Fruit fly (Drosophila melanogaster) whole organism, pupa: ENCODE results near the gene CG31804.

Experiments
- CG10348 ChIP-seq: fragments of 200-800 bp; sonication (Bioruptor generic); IDR thresholded peaks from 2 replicates; pipeline ENCODE4 v1.3.6; 2022; ENCODE audit warnings: missing biosample characterization, missing genetic modification characterization
- CG12605 ChIP-seq: fragments of 200-800 bp; sonication (Bioruptor generic); IDR thresholded peaks from 2 replicates; pipeline ENCODE4 v1.3.6; 2022; ENCODE audit warnings: missing biosample characterization, missing genetic modification characterization
- CG13204 ChIP-seq: fragments of 200-800 bp; sonication (Bioruptor generic); optimal IDR thresholded peaks from 2 replicates; lab custom pipeline; 2018; ENCODE audit warnings: missing biosample characterization, mild to moderate bottlenecking, missing genetic modification characterization, moderate library complexity
- CG14655 ChIP-seq: fragments of 200-800 bp; sonication (Bioruptor generic); optimal IDR thresholded peaks from 3 replicates; lab custom pipeline; 2017; ENCODE audit warnings: mild to moderate bottlenecking, missing biosample characterization, missing genetic modification reagents, missing genetic modification characterization
- CG15710 ChIP-seq: fragments of 200-800 bp; sonication (Bioruptor generic); optimal IDR thresholded peaks from 2 replicates; lab custom pipeline; 2018; ENCODE audit warnings: missing biosample characterization, mild to moderate bottlenecking, missing genetic modification characterization, moderate library complexity
- CG17806 ChIP-seq: fragments of 200-800 bp; sonication (Bioruptor generic); optimal IDR thresholded peaks from 2 replicates; lab custom pipeline; 2018; ENCODE audit warnings: missing biosample characterization, mild to moderate bottlenecking, missing genetic modification characterization, moderate library complexity
- CG32121 ChIP-seq: fragments of 200-800 bp; sonication (Bioruptor generic); IDR thresholded peaks from 2 replicates; pipeline ENCODE4 v1.3.6; 2022; ENCODE audit warnings: missing biosample characterization, missing genetic modification characterization
- CG34367 ChIP-seq: fragments of 200-800 bp; sonication (Bioruptor generic); optimal IDR thresholded peaks from 2 replicates; lab custom pipeline; 2018; ENCODE audit warnings: missing biosample characterization, mild to moderate bottlenecking, missing genetic modification characterization
- CG4496 ChIP-seq: fragments of 200-800 bp; sonication (Bioruptor generic); IDR thresholded peaks from 3 replicates; pipeline ENCODE4 v1.3.6; 2022; ENCODE audit warnings: missing biosample characterization, missing genetic modification characterization
- CG8159 ChIP-seq: fragments of 200-800 bp; sonication (Bioruptor generic); optimal IDR thresholded peaks from 3 replicates; lab custom pipeline; 2018; ENCODE audit warnings: missing biosample characterization, mild to moderate bottlenecking, missing genetic modification characterization, moderate library complexity
- CG8301 ChIP-seq: fragments of 200-800 bp; sonication (Bioruptor generic); optimal IDR thresholded peaks from 2 replicates; lab custom pipeline; 2018; ENCODE audit warnings: missing biosample characterization, mild to moderate bottlenecking, missing genetic modification characterization
- CG9948 ChIP-seq: fragments of 200-800 bp; sonication (Bioruptor generic); optimal IDR thresholded peaks from 2 replicates; lab custom pipeline; 2018; ENCODE audit warnings: missing biosample characterization, mild to moderate bottlenecking, missing genetic modification characterization, moderate library complexity
- D1 ChIP-seq: fragments of 200-800 bp; sonication (Bioruptor generic); optimal IDR thresholded peaks from 2 replicates; lab custom pipeline; 2018; ENCODE audit warnings: missing biosample characterization, mild to moderate bottlenecking, missing genetic modification characterization, moderate library complexity
- EcR ChIP-seq: fragments of 200-800 bp; sonication (Bioruptor generic); optimal IDR thresholded peaks from 3 replicates; lab custom pipeline; 2019; ENCODE audit warnings: missing biosample characterization, missing genetic modification characterization, mild to moderate bottlenecking, moderate library complexity, missing genetic modification reagents
- Ets98B ChIP-seq: fragments of 200-800 bp; sonication (Bioruptor generic); IDR thresholded peaks from 2 replicates; pipeline ENCODE4 v1.3.6; 2022; ENCODE audit warnings: missing biosample characterization, missing genetic modification characterization
- Pif1A ChIP-seq: fragments of 200-800 bp; sonication (Bioruptor generic); optimal IDR thresholded peaks from 3 replicates; lab custom pipeline; 2016; ENCODE audit warnings: missing biosample characterization, missing genetic modification characterization
- Pif1B ChIP-seq: fragments of 200-800 bp; sonication (Bioruptor generic); optimal IDR thresholded peaks from 3 replicates; lab custom pipeline; 2016; ENCODE audit warnings: missing biosample characterization, missing genetic modification characterization
- Snoo ChIP-seq: fragments of 200-800 bp; sonication (Bioruptor generic); optimal IDR thresholded peaks from 3 replicates; lab custom pipeline; 2017; ENCODE audit warnings: missing biosample characterization, mild to moderate bottlenecking, missing genetic modification characterization, inconsistent platforms
- fd96Ca ChIP-seq: fragments of 200-800 bp; sonication (Bioruptor generic); IDR thresholded peaks from 3 replicates; pipeline ENCODE4 v1.3.6; 2022; ENCODE audit warnings: missing biosample characterization, missing genetic modification characterization
- gl ChIP-seq: fragments of 200-800 bp; sonication (Bioruptor generic); optimal IDR thresholded peaks from 2 replicates; lab custom pipeline; 2018; ENCODE audit warnings: missing biosample characterization, mild to moderate bottlenecking, missing genetic modification characterization
- rn ChIP-seq: fragments of 200-800 bp; sonication (Bioruptor generic); IDR thresholded peaks from 2 replicates; pipeline ENCODE4 v1.3.6; 2022; ENCODE audit warnings: missing biosample characterization, missing genetic modification characterization

Gene CG31804

dm6 chr2L:17377818-17378217 lies 14.5 kb downstream of the CG31804 start:
- TF ChIP-seq Pif1B (GFP tag; lab: Kevin White, UChicago) (no peak), CG8301 (tag; lab: Kevin White, UChicago) (no peak)

DNA sequence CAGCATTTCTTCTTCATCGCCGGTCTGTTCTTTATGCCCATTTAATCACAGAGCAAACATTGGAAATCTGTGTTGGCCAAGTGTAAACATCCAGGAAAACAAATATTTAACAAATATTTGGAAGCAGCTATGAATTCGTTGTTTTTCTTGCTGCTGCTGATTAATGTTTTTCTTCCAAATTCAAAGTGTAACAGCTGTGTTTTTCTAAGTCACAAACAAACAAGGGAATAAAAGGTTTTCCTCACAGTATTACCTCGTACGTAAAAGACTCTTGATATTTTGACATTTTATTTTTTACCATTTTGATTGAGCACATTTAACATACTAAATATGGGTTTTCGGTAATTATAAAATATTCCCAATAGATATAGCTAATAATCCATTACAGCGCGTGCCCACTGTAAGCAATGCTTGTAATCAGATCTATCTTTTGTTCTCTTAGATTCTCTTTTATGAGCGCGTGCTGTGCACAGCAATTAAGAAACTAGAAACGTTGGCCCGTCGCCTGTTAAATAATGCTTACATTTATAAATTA lies 15.5 kb downstream of the CG31804 start:
- peak; percentile 45 for TF ChIP-seq gl
- peak; percentile 71 for TF ChIP-seq CG15710
- peak; percentile 46 for TF ChIP-seq Snoo
- peak; percentile 63 for TF ChIP-seq CG34367 (tag; lab: Kevin White, UChicago)
- TF ChIP-seq CG8159 = peak; percentile 67
- TF ChIP-seq fd96Ca = 0 out of 3 replicates have a peak, but pooled peaks have one; percentile 42
- TF ChIP-seq Pif1B (GFP tag; lab: Kevin White, UChicago) = peak; percentile 66
- no peak for TF ChIP-seq D1
- peak; percentile 74 for TF ChIP-seq Pif1A
- peak; percentile 94 for TF ChIP-seq CG4496
- peak; percentile 59 for TF ChIP-seq CG9948 (tag; lab: Kevin White, UChicago)
- TF ChIP-seq CG17806 (tag; lab: Kevin White, UChicago) = peak; percentile 60
- no peak for TF ChIP-seq EcR
- peak; percentile 51; the same call in 1 of the 2 replicates for TF ChIP-seq rn (GFP tag; lab: Robert Waterston, UW)
- TF ChIP-seq CG14655 = peak; percentile 86
- TF ChIP-seq Ets98B (GFP tag; lab: Robert Waterston, UW) = peak; percentile 89
- peak; percentile 84 for TF ChIP-seq CG12605 (GFP tag; lab: Robert Waterston, UW)
- peak; percentile 3 for TF ChIP-seq CG13204 (GFP tag; lab: Kevin White, UChicago)
- peak; percentile 67; the same call in 1 of the 2 replicates for TF ChIP-seq CG10348
- TF ChIP-seq CG8301 (tag; lab: Kevin White, UChicago) = peak; percentile 82
- peak; percentile 84 for TF ChIP-seq CG32121 (GFP tag; lab: Robert Waterston, UW)

- TF ChIP-seq CG12605 (GFP tag; lab: Robert Waterston, UW) (no peak), EcR (peak; percentile 57), CG8159 (peak; percentile 20), CG14655 (peak; percentile 35), CG10348 (no peak), Snoo (no peak), CG15710 (peak; percentile 21), CG8301 (tag; lab: Kevin White, UChicago) (no peak), D1 (no peak), fd96Ca (no peak), CG9948 (tag; lab: Kevin White, UChicago) (no peak), CG13204 (GFP tag; lab: Kevin White, UChicago) (peak; percentile 74), Pif1B (GFP tag; lab: Kevin White, UChicago) (peak; percentile 66), Pif1A (peak; percentile 56), CG17806 (tag; lab: Kevin White, UChicago) (peak; percentile 14), CG32121 (GFP tag; lab: Robert Waterston, UW) (peak; percentile 16; the same call in 1 of the 2 replicates), CG4496 (peak; percentile 61; the same call in 2 of the 3 replicates), gl (peak; percentile 78), CG34367 (tag; lab: Kevin White, UChicago) (peak; percentile 54), Ets98B (GFP tag; lab: Robert Waterston, UW) (peak; percentile 25; the same call in 1 of the 2 replicates), rn (GFP tag; lab: Robert Waterston, UW) (peak; percentile 19; the same call in 1 of the 2 replicates)
These were observed 16.5 kb downstream of the CG31804 start for dm6 chr2L:17379844-17380243.

DNA sequence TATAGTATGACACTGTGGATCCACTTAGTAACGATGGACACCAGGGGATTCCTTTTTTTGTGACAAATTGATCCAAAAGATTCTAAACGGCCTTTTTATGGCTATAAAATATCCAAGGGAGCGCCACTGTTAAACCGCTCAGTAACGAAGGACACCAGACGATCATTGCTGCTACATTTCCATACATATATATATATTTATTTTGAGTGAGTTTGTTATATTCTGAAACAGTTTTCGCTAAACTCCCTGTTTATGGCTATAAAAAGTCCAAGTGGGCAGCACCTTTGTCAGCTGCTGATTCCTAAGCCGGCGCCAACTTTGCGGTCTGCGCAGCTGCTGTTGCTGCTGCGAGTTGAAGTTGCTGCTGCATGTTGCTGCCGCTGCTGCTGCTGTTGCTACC lies 17.2 kb downstream of the CG31804 start:
- TF ChIP-seq CG15710 (no peak), fd96Ca (no peak), CG9948 (tag; lab: Kevin White, UChicago) (no peak), D1 (no peak)
- TF ChIP-seq, all 21 proteins: peak for 0

dm6 chr2L:17381075-17381474 lies 17.8 kb downstream of the CG31804 start:
- peak; percentile 46; the same call in 1 of the 3 replicates for TF ChIP-seq CG4496
- peak; percentile 25; the same call in 1 of the 2 replicates for TF ChIP-seq Ets98B (GFP tag; lab: Robert Waterston, UW)
- TF ChIP-seq D1 = no peak
- no peak for TF ChIP-seq Pif1A
- peak; percentile 66 for TF ChIP-seq fd96Ca
- peak; percentile 11 for TF ChIP-seq CG8301 (tag; lab: Kevin White, UChicago)
- TF ChIP-seq CG14655 = peak; percentile 28
- TF ChIP-seq CG15710 = peak; percentile 14

DNA sequence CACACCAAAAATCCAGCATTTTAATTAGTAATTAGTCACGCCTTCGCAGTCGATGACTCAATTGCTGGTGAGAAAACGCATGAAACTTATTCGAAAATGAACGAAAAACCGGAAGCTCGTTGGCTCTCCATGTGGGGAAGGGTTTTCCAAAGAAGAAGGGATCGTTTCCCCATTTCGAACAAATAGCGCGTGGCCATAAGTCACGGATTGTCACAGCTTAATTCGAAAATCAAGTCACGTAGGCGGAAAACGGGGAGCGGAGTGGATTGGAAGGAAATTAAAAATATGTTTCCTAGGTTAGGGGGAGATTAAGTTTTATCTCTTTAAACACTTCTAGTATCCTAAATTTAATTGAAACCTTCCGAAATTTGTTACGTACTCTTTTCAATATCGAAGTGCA lies 18.3 kb downstream of the CG31804 start:
- TF ChIP-seq CG13204 (GFP tag; lab: Kevin White, UChicago) (no peak), CG10348 (no peak), Pif1B (GFP tag; lab: Kevin White, UChicago) (no peak), CG32121 (GFP tag; lab: Robert Waterston, UW) (no peak)
- TF ChIP-seq, all 21 proteins: peak for 0

- TF ChIP-seq CG8159 (peak; percentile 42), Snoo (no peak), gl (no peak), Pif1A (peak; percentile 4), CG14655 (peak; percentile 53), CG8301 (tag; lab: Kevin White, UChicago) (peak; percentile 34), D1 (peak; percentile 11), CG17806 (tag; lab: Kevin White, UChicago) (peak; percentile 16), CG15710 (peak; percentile 47), CG9948 (tag; lab: Kevin White, UChicago) (peak; percentile 29)
These were observed 19.0 kb downstream of the CG31804 start for dm6 chr2L:17382318-17382717.
